Worm (Caenorhabditis elegans) whole organism, L3 larva: ENCODE results near the gene Y43F8B.24.

Experiments used
- ceh-82 ChIP-seq: fragments of 150-350 bp; optimal IDR thresholded peaks from 2 replicates; lab custom pipeline; 2014; ENCODE audit warnings: missing biosample characterization, missing genetic modification characterization
- nfya-1 ChIP-seq: sonication (generic microtip); optimal IDR thresholded peaks from 2 replicates; lab custom pipeline; 2017; ENCODE audit warnings: missing genetic modification characterization, mild to moderate bottlenecking, missing compliant biosample characterization, antibody characterized with exemption, moderate library complexity; ENCODE audit not compliant: insufficient read depth

ce11 chrV:19430351-19430913 is 26.8 kb upstream of the Y43F8B.24 start:
- TF ChIP-seq ceh-82 (tag; lab: Kevin White, UChicago), result no peak
- no peak for TF ChIP-seq nfya-1
